Fruit fly (Drosophila melanogaster) whole organism, pupa: Measurements from ENCODE around the gene Cfp1.

ENCODE experiments used
- CG10348 ChIP-seq: fragments of 200-800 bp; sonication (Bioruptor generic); IDR thresholded peaks from 2 replicates; pipeline ENCODE4 v1.3.6; 2022; ENCODE audit warnings: missing biosample characterization, missing genetic modification characterization
- CG12605 ChIP-seq: fragments of 200-800 bp; sonication (Bioruptor generic); IDR thresholded peaks from 2 replicates; pipeline ENCODE4 v1.3.6; 2022; ENCODE audit warnings: missing biosample characterization, missing genetic modification characterization
- CG13204 ChIP-seq: fragments of 200-800 bp; sonication (Bioruptor generic); optimal IDR thresholded peaks from 2 replicates; lab custom pipeline; 2018; ENCODE audit warnings: missing biosample characterization, mild to moderate bottlenecking, missing genetic modification characterization, moderate library complexity
- CG14655 ChIP-seq: fragments of 200-800 bp; sonication (Bioruptor generic); optimal IDR thresholded peaks from 3 replicates; lab custom pipeline; 2017; ENCODE audit warnings: mild to moderate bottlenecking, missing biosample characterization, missing genetic modification reagents, missing genetic modification characterization
- CG15710 ChIP-seq: fragments of 200-800 bp; sonication (Bioruptor generic); optimal IDR thresholded peaks from 2 replicates; lab custom pipeline; 2018; ENCODE audit warnings: missing biosample characterization, mild to moderate bottlenecking, missing genetic modification characterization, moderate library complexity
- CG17806 ChIP-seq: fragments of 200-800 bp; sonication (Bioruptor generic); optimal IDR thresholded peaks from 2 replicates; lab custom pipeline; 2018; ENCODE audit warnings: missing biosample characterization, mild to moderate bottlenecking, missing genetic modification characterization, moderate library complexity
- CG32121 ChIP-seq: fragments of 200-800 bp; sonication (Bioruptor generic); IDR thresholded peaks from 2 replicates; pipeline ENCODE4 v1.3.6; 2022; ENCODE audit warnings: missing biosample characterization, missing genetic modification characterization
- CG34367 ChIP-seq: fragments of 200-800 bp; sonication (Bioruptor generic); optimal IDR thresholded peaks from 2 replicates; lab custom pipeline; 2018; ENCODE audit warnings: missing biosample characterization, mild to moderate bottlenecking, missing genetic modification characterization
- CG4496 ChIP-seq: fragments of 200-800 bp; sonication (Bioruptor generic); IDR thresholded peaks from 3 replicates; pipeline ENCODE4 v1.3.6; 2022; ENCODE audit warnings: missing biosample characterization, missing genetic modification characterization
- CG8159 ChIP-seq: fragments of 200-800 bp; sonication (Bioruptor generic); optimal IDR thresholded peaks from 3 replicates; lab custom pipeline; 2018; ENCODE audit warnings: missing biosample characterization, mild to moderate bottlenecking, missing genetic modification characterization, moderate library complexity
- CG8301 ChIP-seq: fragments of 200-800 bp; sonication (Bioruptor generic); optimal IDR thresholded peaks from 2 replicates; lab custom pipeline; 2018; ENCODE audit warnings: missing biosample characterization, mild to moderate bottlenecking, missing genetic modification characterization
- CG9948 ChIP-seq: fragments of 200-800 bp; sonication (Bioruptor generic); optimal IDR thresholded peaks from 2 replicates; lab custom pipeline; 2018; ENCODE audit warnings: missing biosample characterization, mild to moderate bottlenecking, missing genetic modification characterization, moderate library complexity
- D1 ChIP-seq: fragments of 200-800 bp; sonication (Bioruptor generic); optimal IDR thresholded peaks from 2 replicates; lab custom pipeline; 2018; ENCODE audit warnings: missing biosample characterization, mild to moderate bottlenecking, missing genetic modification characterization, moderate library complexity
- EcR ChIP-seq: fragments of 200-800 bp; sonication (Bioruptor generic); optimal IDR thresholded peaks from 3 replicates; lab custom pipeline; 2019; ENCODE audit warnings: missing biosample characterization, missing genetic modification characterization, mild to moderate bottlenecking, moderate library complexity, missing genetic modification reagents
- Ets98B ChIP-seq: fragments of 200-800 bp; sonication (Bioruptor generic); IDR thresholded peaks from 2 replicates; pipeline ENCODE4 v1.3.6; 2022; ENCODE audit warnings: missing biosample characterization, missing genetic modification characterization
- Pif1A ChIP-seq: fragments of 200-800 bp; sonication (Bioruptor generic); optimal IDR thresholded peaks from 3 replicates; lab custom pipeline; 2016; ENCODE audit warnings: missing biosample characterization, missing genetic modification characterization
- Pif1B ChIP-seq: fragments of 200-800 bp; sonication (Bioruptor generic); optimal IDR thresholded peaks from 3 replicates; lab custom pipeline; 2016; ENCODE audit warnings: missing biosample characterization, missing genetic modification characterization
- Snoo ChIP-seq: fragments of 200-800 bp; sonication (Bioruptor generic); optimal IDR thresholded peaks from 3 replicates; lab custom pipeline; 2017; ENCODE audit warnings: missing biosample characterization, mild to moderate bottlenecking, missing genetic modification characterization, inconsistent platforms
- fd96Ca ChIP-seq: fragments of 200-800 bp; sonication (Bioruptor generic); IDR thresholded peaks from 3 replicates; pipeline ENCODE4 v1.3.6; 2022; ENCODE audit warnings: missing biosample characterization, missing genetic modification characterization
- gl ChIP-seq: fragments of 200-800 bp; sonication (Bioruptor generic); optimal IDR thresholded peaks from 2 replicates; lab custom pipeline; 2018; ENCODE audit warnings: missing biosample characterization, mild to moderate bottlenecking, missing genetic modification characterization
- rn ChIP-seq: fragments of 200-800 bp; sonication (Bioruptor generic); IDR thresholded peaks from 2 replicates; pipeline ENCODE4 v1.3.6; 2022; ENCODE audit warnings: missing biosample characterization, missing genetic modification characterization

Cfp1 gene

DNA sequence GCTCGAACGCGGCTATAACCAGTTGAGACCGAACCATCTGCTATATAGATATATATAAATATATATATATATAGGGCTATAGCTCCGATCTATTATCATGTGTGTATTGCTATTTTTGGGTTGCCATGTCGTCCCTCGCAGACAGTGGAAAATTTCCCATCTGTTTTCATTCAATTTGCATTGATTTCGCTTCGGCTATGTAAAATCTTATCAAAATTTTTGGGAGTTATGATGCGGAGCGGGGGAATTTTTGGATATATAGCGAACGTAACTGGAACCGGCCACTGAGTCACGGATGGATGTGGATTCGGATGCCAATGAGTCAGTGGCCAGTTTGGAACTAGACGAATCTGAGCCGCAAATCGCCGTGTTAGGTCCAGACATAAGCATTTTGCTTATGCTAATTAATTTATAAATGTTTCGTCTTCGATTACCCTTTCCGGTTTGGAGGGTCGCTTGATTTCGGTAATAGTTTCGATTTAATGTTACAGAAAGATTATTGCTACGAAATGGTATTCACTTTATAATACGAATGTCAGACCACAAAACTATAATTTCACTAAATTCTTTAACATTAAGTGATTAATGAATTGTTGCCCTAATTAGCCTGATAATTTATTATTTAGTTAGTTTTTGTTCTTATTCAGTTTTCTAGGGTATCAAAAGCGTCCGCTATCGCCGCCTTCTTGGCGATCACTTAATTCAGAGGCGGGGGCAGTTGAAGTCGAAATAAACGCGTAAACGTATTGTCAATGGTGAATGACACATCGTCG, 25.1 kb upstream of the Cfp1 start:
- TF ChIP-seq rn (GFP tag; lab: Robert Waterston, UW) (no peak), CG17806 (tag; lab: Kevin White, UChicago) (no peak), gl (tag; lab: Kevin White, UChicago) (no peak), fd96Ca (GFP tag; lab: Robert Waterston, UW) (no peak), CG12605 (GFP tag; lab: Robert Waterston, UW) (no peak), CG8159 (no peak), D1 (tag; lab: Kevin White, UChicago) (no peak), CG9948 (no peak), Pif1B (no peak), CG34367 (no peak), CG15710 (tag; lab: Kevin White, UChicago) (no peak), CG13204 (GFP tag; lab: Kevin White, UChicago) (no peak), CG10348 (no peak), Snoo (no peak)

DNA sequence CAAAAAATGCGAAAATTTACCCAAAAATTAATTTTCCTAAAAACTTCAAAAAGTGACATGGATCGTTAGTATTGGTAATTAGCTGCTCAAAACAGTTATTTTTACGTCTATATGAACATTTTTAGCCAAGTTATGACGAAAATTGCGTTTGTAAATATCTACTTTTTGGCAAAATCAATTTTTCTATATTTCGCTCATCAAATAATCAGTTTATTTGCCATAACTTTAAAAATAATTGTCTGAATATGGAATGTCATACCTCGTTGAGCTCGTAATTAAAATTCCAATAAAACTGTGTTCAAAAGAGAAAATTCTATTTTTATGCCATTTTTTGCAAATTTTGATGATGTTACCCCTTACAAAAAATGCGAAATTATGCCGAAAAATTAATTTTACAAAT, 23.8 kb upstream of the Cfp1 start:
- TF ChIP-seq Pif1A (no peak), CG9948 (no peak), gl (tag; lab: Kevin White, UChicago) (no peak), CG32121 (no peak), fd96Ca (GFP tag; lab: Robert Waterston, UW) (no peak), CG12605 (GFP tag; lab: Robert Waterston, UW) (no peak), CG34367 (no peak), CG8301 (tag; lab: Kevin White, UChicago) (no peak)

DNA sequence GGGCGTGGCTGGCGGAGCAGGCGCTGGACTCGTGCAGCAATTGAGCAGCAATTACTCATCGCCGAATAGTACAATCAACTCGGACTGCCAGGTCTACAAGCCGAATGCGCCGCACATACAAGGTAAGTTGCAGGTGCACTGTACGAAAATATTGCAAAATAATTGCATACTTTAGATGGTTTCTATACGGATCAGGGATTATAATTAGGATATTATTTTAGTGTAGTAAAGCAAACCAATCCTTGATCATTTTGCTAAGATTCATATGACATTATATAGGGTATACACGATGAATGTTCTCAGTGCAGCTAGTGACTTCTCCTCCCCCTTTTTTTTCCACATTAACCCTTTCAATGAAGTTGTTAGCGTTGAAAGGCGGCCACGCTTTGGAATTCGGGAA, 22.8 kb upstream of the Cfp1 start:
- TF ChIP-seq CG17806 (tag; lab: Kevin White, UChicago) (peak; percentile 6), CG8159 (peak; percentile 35), CG32121 (no peak), CG15710 (tag; lab: Kevin White, UChicago) (peak; percentile 15), CG14655 (GFP tag; lab: Kevin White, UChicago) (peak; percentile 4), CG8301 (tag; lab: Kevin White, UChicago) (no peak)

DNA sequence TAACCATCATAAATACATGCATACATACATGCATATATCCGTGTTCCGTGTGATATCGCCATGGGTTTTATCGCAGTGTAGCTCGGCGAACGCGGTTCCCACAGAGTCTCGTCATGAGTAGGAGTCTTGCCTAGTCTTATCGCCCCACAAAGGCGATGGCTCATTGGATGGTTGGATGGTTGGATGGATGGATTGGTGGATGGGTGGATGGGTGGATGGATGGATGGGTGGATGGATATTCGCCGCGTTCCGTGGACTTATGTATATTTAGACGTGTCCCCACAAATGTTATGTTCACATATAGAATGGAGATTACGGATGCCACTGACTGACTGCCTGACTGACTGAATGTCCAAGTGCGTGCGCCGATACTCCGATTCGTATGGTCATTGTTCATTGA, 18.5 kb upstream of the Cfp1 start:
- no peak for TF ChIP-seq D1 (tag; lab: Kevin White, UChicago)
- TF ChIP-seq Snoo: no peak
- TF ChIP-seq Ets98B (GFP tag; lab: Robert Waterston, UW): no peak
- TF ChIP-seq CG12605 (GFP tag; lab: Robert Waterston, UW): no peak
- no peak for TF ChIP-seq EcR (GFP tag; lab: Kevin White, UChicago)
- no peak for TF ChIP-seq Pif1A
- no peak for TF ChIP-seq CG13204 (GFP tag; lab: Kevin White, UChicago)
- no peak for TF ChIP-seq fd96Ca (GFP tag; lab: Robert Waterston, UW)
- TF ChIP-seq CG4496 (GFP tag; lab: Robert Waterston, UW): no peak
- TF ChIP-seq CG8301 (tag; lab: Kevin White, UChicago): no peak
- TF ChIP-seq CG9948: no peak
- no peak for TF ChIP-seq CG10348
- no peak for TF ChIP-seq CG15710 (tag; lab: Kevin White, UChicago)

DNA sequence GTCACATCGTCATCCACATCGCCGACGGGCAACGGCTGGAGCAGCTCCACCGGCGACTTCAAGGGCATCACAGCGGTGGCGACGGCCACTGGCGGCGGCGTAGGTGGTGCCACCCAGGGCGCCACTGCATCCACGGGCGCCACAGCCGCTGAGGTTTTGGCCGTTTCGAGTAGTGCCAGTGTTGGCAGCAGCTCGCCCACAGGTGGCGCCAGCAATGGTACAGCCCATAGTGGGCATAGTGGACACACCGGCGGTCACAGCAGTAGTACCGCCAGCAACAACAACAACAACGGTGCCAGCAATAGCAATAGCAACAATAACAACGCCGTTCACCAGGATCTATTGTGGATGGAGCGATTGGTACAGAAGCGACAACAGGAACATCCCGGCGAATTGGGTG, 13.6 kb upstream of the Cfp1 start:
- TF ChIP-seq Pif1A: no peak
- no peak for TF ChIP-seq CG12605 (GFP tag; lab: Robert Waterston, UW)
- no peak for TF ChIP-seq CG34367
- no peak for TF ChIP-seq gl (tag; lab: Kevin White, UChicago)
- TF ChIP-seq CG13204 (GFP tag; lab: Kevin White, UChicago): no peak
- TF ChIP-seq, all 21 proteins: peak for 0

DNA sequence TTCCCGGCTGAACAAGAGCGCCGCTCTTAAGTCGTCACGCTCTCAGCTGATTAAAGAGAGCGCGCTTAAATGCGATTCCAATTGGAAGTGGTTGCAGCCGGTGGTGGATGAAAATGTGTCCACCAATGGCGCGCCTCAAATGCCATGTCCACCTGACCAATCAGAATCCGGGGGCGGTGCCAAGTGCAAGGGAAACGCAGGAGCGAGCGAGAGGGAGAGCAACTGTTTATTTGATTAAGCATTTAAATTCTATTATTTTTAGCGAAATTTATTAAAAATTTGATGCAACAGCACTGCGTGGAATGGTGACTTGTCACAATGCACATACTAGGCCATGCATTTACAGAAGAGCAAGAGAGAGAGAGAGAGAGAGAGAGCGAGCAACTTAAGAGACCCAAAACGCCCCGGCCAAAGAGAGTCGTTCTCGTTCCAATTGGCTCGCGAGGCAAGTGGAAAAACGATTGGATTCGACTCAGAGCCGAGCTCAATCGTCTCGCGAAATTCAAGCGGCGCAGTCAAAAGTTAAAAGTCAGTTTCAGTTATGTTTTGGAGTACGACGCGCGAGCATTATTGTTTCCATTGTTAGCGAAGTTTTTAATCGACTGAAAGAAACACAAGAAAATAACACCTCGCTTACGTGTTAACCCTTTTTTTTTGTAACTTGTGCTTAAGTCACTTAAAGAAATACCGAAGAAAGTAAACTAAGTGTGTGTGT, 11.4 kb upstream of the Cfp1 start, which contains the start of gene lz:
lz (plus strand) TSS at position 626 of the 715 bp plus-strand sequence.
- TF ChIP-seq CG15710 (tag; lab: Kevin White, UChicago) (no peak), Pif1A (no peak), CG12605 (GFP tag; lab: Robert Waterston, UW) (peak; percentile 28; the same call in 1 of the 2 replicates)

DNA sequence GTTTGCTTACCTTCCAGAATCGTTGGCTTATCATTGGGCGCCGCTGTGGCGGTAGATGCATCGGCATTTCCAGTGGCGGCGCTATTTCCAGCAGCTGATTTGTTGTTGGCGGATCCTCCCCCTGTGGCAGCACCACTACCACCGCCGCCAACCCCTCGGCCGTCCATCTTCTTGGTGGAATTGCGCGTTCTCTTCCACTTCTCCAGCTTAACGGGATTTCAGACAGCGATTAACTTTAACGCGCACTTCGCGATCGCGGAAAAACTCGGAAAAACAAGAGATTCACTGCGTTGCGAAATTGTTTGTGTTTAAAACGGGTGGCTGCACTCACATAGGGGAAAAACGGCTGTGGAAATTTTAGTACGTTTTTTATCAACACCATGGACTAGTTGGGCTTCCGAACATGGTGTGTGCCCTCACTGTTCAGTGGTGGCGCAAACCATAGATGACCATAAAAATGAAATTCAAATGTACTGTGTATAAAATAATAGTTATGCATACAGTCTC, 10.1 kb upstream of the Cfp1 start, which contains the start of gene c11.1:
c11.1 (minus strand) TSS at position 335 of the 507 bp plus-strand sequence.
- TF ChIP-seq CG34367 (no peak), fd96Ca (GFP tag; lab: Robert Waterston, UW) (no peak), CG4496 (GFP tag; lab: Robert Waterston, UW) (peak; percentile 49; the same call in 1 of the 3 replicates), CG32121 (peak; percentile 50; the same call in 1 of the 2 replicates), rn (GFP tag; lab: Robert Waterston, UW) (no peak), CG10348 (no peak)
